Fruit fly (Drosophila melanogaster) whole organism, prepupa: ENCODE results near the gene Gr93d.

Experiments
- CG6792 ChIP-seq: fragments of 200-800 bp; sonication (Bioruptor generic); optimal IDR thresholded peaks from 3 replicates; lab custom pipeline; 2016; ENCODE audit warnings: missing biosample characterization, missing genetic modification characterization
- CG6854 ChIP-seq: fragments of 200-800 bp; sonication (Bioruptor generic); optimal IDR thresholded peaks from 2 replicates; lab custom pipeline; 2017; ENCODE audit warnings: missing biosample characterization, mild to moderate bottlenecking, missing genetic modification characterization
- Eip75B ChIP-seq: fragments of 200-800 bp; sonication (Bioruptor generic); optimal IDR thresholded peaks from 3 replicates; lab custom pipeline; 2016; ENCODE audit warnings: missing biosample characterization, missing genetic modification characterization
- Eip78C ChIP-seq: fragments of 200-800 bp; sonication (Bioruptor generic); peaks from one replicate; lab custom pipeline; 2016; ENCODE audit warnings: missing biosample characterization, missing genetic modification characterization
- Gug ChIP-seq: fragments of 200-800 bp; sonication (Bioruptor generic); IDR thresholded peaks from 2 replicates; pipeline ENCODE4 v1.3.6; 2022; ENCODE audit warnings: missing biosample characterization, missing genetic modification characterization
- Hr39 ChIP-seq: fragments of 200-800 bp; sonication (Bioruptor generic); optimal IDR thresholded peaks from 2 replicates; lab custom pipeline; 2016; ENCODE audit warnings: missing biosample characterization, missing genetic modification characterization

DNA sequence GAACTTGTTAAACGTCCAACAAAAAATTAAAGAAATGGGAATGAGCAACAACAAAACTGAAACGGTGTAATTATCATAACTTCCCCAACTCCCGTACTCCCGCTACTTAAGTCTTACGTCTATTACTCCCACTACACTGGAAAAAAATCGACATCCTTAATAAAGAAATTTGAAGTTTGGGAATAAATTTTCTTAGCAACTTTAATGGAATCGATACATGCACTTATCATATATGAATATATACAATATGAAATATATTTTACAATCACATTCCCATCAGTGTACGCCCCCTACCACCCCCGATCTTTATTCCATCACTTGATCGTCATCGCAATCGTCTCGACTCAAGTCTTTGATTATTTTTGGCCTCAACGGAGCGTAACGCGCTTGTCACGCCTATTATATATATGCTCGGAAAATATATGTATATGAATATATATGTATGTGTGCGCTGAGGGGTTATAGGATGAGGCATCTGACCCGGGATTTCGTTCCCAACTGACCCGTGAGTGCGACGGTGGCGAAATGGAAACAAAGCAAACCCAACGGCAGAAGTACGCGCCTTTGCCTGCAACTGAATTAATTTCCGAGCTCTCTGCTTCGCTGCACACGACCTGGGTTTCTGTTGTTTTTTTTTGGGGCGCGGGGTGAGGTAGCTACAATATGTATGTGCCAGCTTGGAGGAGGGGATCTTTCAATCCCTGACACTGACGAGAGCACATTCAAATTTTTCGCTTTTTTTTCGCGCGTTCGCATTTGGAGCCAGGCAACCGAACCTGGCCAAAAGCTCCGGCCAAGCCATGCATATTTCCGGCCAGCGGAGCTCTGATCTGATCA, 12.0 kb downstream of the Gr93d start:
- TF ChIP-seq Gug (no peak), Eip75B (no peak), CG6792 (no peak), Eip78C (GFP tag; lab: Kevin White, UChicago) (peak; percentile 72), CG6854 (GFP tag; lab: Kevin White, UChicago) (no peak), Hr39 (GFP tag; lab: Kevin White, UChicago) (no peak)
